Fruit fly (Drosophila melanogaster): ENCODE measurements around the gene scaf6.
A peak's percentile ranks its signal among the peaks of the same experiment; 100 is the strongest.

The scaf6 gene

DNA sequence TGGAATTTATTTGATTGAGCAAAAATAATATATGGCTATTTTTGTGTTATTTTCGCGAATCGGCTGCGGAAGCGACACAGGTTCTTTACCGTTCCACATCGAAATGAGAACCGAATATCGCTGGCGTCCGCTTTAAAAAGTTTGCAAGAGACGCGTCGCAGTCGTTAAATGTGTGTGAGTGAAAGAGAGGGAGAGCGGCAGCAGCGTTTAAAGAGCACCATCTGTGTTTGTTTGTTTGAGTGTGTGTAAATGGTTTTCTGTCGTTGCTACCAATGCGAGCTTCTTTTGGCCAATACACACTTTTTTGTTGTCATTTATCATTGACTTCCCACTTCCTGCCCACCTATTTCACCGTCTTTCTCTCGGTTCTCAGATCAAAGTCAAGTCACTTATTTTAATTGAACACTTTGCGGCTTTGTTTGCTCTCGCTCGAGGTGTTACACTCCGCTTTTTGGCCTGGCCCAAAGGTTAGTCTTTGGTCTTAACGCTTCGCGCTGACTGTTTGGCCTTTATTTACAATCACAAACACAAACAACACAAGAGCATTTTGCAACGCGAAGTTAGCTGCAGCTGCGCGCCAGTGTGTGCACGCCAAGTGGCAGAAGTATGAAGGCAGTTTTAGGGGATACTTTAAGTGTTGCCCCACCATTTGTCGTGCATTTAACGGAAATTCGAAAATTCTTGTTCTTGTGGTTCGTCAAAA, 30.2 kb downstream of the scaf6 start, which contains the start of gene CG3764:
Gene CG3764 (minus strand): TSS at position 549 of the 703 bp plus-strand sequence.
- TF ChIP-seq Hr83 (GFP tag; optimal IDR thresholded peaks at IDR 0.05; ENCODE audit: poor library complexity, severe bottlenecking) (peak; percentile 83), tai (GFP tag; optimal IDR thresholded peaks at IDR 0.05) (no peak), rgr (GFP tag; optimal IDR thresholded peaks at IDR 0.05) (peak; percentile 86), Vsx2 (GFP tag; optimal IDR thresholded peaks at IDR 0.05; ENCODE audit: partially characterized antibody) (no peak), CG32264 (GFP tag; optimal IDR thresholded peaks at IDR 0.05) (no peak), ey (GFP tag; optimal IDR thresholded peaks at IDR 0.05) (peak; percentile 33), Hnf4 (GFP tag; optimal IDR thresholded peaks at IDR 0.05) (no peak), jim (GFP tag; optimal IDR thresholded peaks at IDR 0.05) (no peak), woc (GFP tag; optimal IDR thresholded peaks at IDR 0.05) (no peak), usp (GFP tag; optimal IDR thresholded peaks at IDR 0.05) (no peak), br (GFP tag; optimal IDR thresholded peaks at IDR 0.05) (peak; percentile 65), Dfd (GFP tag; optimal IDR thresholded peaks at IDR 0.05) (no peak), Myc (optimal IDR thresholded peaks at IDR 0.05) (no peak), fru (GFP tag; optimal IDR thresholded peaks at IDR 0.05) (peak; percentile 56), OdsH (GFP tag; optimal IDR thresholded peaks at IDR 0.05) (peak; percentile 58), Rel (GFP tag; optimal IDR thresholded peaks at IDR 0.05) (peak; percentile 60), Rel (tag; optimal IDR thresholded peaks at IDR 0.05) (peak; percentile 80), sv (GFP tag; optimal IDR thresholded peaks at IDR 0.05) (no peak), Mio (GFP tag; optimal IDR thresholded peaks at IDR 0.05) (no peak), CrebA (GFP tag; optimal IDR thresholded peaks at IDR 0.05; ENCODE audit: borderline replicate concordance) (no peak), psq (GFP tag; optimal IDR thresholded peaks at IDR 0.05) (peak; percentile 61), foxo (GFP tag; optimal IDR thresholded peaks at IDR 0.05) (peak in 1 of 2 experiments; percentile 60), dmrt93B (GFP tag; optimal IDR thresholded peaks at IDR 0.05) (peak; percentile 79), dsf (GFP tag; optimal IDR thresholded peaks at IDR 0.05; ENCODE audit: borderline replicate concordance) (peak; percentile 12), Hr78 (GFP tag; optimal IDR thresholded peaks at IDR 0.05) (no peak), sage (GFP tag; optimal IDR thresholded peaks at IDR 0.05) (no peak), lola (GFP tag; optimal IDR thresholded peaks at IDR 0.05) (no peak), brk (GFP tag; optimal IDR thresholded peaks at IDR 0.05) (no peak), HLH106 (tag; optimal IDR thresholded peaks at IDR 0.05) (peak; percentile 69), dl (GFP tag; optimal IDR thresholded peaks at IDR 0.05; ENCODE audit: insufficient read depth in 1 of 2, partially characterized antibody in 2 of 2) (peak; percentile 71 to 86), GATAd (GFP tag; optimal IDR thresholded peaks at IDR 0.05) (no peak), Dif (GFP tag; optimal IDR thresholded peaks at IDR 0.05; ENCODE audit: partially characterized antibody) (peak; percentile 88), h (GFP tag; optimal IDR thresholded peaks at IDR 0.05) (peak; percentile 75), CG9705 (GFP tag; optimal IDR thresholded peaks at IDR 0.05) (peak; percentile 77), Sp1 (GFP tag; optimal IDR thresholded peaks at IDR 0.05) (peak; percentile 69), Abd-B (GFP tag; optimal IDR thresholded peaks at IDR 0.05) (no peak), Jra (GFP tag; optimal IDR thresholded peaks at IDR 0.05) (no peak), pan (optimal IDR thresholded peaks at IDR 0.05) (no peak), N (GFP tag; optimal IDR thresholded peaks at IDR 0.05) (no peak)

DNA sequence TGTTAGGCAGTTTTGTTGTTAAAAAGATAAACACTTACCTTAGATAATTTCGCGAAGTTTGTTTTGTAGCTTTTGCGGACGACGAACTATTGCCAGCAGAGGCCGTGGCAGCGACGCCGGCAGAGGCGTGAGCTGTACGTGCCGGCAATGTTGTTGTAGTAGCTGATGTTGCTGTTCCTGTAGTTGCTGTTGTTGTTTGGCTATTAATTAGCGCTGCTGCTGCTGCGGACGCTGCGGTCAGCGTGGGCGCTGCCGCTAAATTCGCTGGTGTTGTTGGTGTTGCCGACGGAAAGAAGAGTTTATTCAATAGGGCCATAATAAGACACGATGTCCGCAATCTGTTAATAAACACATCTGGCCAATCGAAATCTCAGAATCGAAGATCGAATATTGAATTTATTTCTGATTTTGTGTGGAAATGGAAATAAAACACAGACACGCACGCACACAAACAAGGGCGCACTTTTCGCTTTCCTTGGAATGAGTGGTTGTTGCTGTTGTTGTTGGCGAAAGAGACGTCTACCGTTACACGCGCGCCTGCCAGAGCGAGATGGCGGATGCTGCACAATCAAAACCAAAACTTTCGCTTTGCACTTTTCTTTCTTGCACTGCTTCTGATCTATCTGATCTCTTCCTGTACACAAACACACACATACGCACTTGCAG, 30.9 kb downstream of the scaf6 start:
- TF ChIP-seq lola (GFP tag; optimal IDR thresholded peaks at IDR 0.05) = no peak
- peak; percentile 2 for TF ChIP-seq h (GFP tag; optimal IDR thresholded peaks at IDR 0.05)
- TF ChIP-seq N (GFP tag; optimal IDR thresholded peaks at IDR 0.05) = no peak
- TF ChIP-seq tai (GFP tag; optimal IDR thresholded peaks at IDR 0.05) = no peak
- no peak for TF ChIP-seq Sp1 (GFP tag; optimal IDR thresholded peaks at IDR 0.05)
- no peak for TF ChIP-seq CrebA (GFP tag; optimal IDR thresholded peaks at IDR 0.05; ENCODE audit: borderline replicate concordance)
- TF ChIP-seq Mio (GFP tag; optimal IDR thresholded peaks at IDR 0.05) = no peak

All from whole organism, wandering third instar larva.